Worm (Caenorhabditis elegans): Measurements from ENCODE around the gene C48B4.13.

- no peak for TF ChIP-seq cog-1 (tag; optimal IDR thresholded peaks at IDR 0.05)
- TF ChIP-seq tab-1 (GFP tag; IDR thresholded peaks at IDR 0.05): no peak
- TF ChIP-seq ref-1 (GFP tag; conservative IDR thresholded peaks at IDR 0.05): no peak
- TF ChIP-seq klf-2 (GFP tag; conservative IDR thresholded peaks at IDR 0.05): no peak
- no peak for TF ChIP-seq flt-1 (GFP tag; IDR thresholded peaks at IDR 0.05)
- no peak for TF ChIP-seq T22C8.4 (GFP tag; IDR thresholded peaks at IDR 0.05)
Measured at ce11 chrIII:9526851-9527250, 41.7 kb upstream of the C48B4.13 start, which contains the start of gene ZK1098.6.
